Fruit fly (Drosophila melanogaster): Measurements from ENCODE around the gene svp.

DNA sequence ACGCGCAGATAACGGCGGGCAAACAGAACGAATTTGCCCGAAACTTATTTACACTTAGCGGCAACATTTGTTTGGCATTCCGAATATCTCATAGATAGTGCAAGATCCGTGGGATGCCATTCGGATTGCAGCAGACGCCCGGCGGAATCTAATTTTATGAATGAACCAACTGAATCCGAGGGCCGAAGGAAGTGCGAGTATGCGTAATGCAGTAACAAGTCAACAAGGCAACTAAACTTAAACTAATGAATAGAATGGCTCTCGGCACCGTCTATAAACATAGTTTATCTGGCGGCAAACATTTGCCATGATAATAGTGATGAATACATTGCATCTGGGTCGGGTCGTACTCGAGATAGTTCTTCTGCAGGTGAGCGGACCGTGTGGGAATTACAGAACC is 8.3 kb upstream of the svp start:
- TF ChIP-seq psq (GFP tag; optimal IDR thresholded peaks at IDR 0.05) (no peak), rgr (GFP tag; optimal IDR thresholded peaks at IDR 0.05) (no peak), N (GFP tag; optimal IDR thresholded peaks at IDR 0.05) (no peak), h (GFP tag; optimal IDR thresholded peaks at IDR 0.05) (no peak), Rel (GFP tag; optimal IDR thresholded peaks at IDR 0.05) (no peak), Rel (tag; optimal IDR thresholded peaks at IDR 0.05) (no peak), fru (GFP tag; optimal IDR thresholded peaks at IDR 0.05) (no peak), dmrt93B (GFP tag; optimal IDR thresholded peaks at IDR 0.05) (no peak), Myc (optimal IDR thresholded peaks at IDR 0.05) (no peak), CG9705 (GFP tag; optimal IDR thresholded peaks at IDR 0.05) (no peak), dl (GFP tag; optimal IDR thresholded peaks at IDR 0.05; ENCODE audit: insufficient read depth in 1 of 2, partially characterized antibody in 2 of 2) (no peak)
